Worm (Caenorhabditis elegans) whole organism, L4 larva: ENCODE results near the gene T22D1.8.

ENCODE experiments used
- D1046.2 ChIP-seq: fragments of 200-800 bp; sonication (Bioruptor generic); IDR thresholded peaks from 2 replicates; pipeline ENCODE4 v1.3.6; 2022; ENCODE audit warnings: missing genetic modification characterization, missing compliant biosample characterization
- F10B5.3 ChIP-seq: sonication (generic microtip); optimal IDR thresholded peaks from 2 replicates; lab custom pipeline; 2016; ENCODE audit warnings: mild to moderate bottlenecking, missing genetic modification characterization, missing compliant biosample characterization
- F37D6.2 ChIP-seq: sonication (generic microtip); optimal IDR thresholded peaks from 2 replicates; lab custom pipeline; 2016; ENCODE audit warnings: mild to moderate bottlenecking, missing genetic modification characterization, missing compliant biosample characterization
- F44E2.7 ChIP-seq: fragments of 200-800 bp; sonication (Bioruptor generic); IDR thresholded peaks from 2 replicates; pipeline ENCODE4 v2.1.2; 2022; ENCODE audit warnings: missing genetic modification characterization, missing compliant biosample characterization
- T20F7.1 ChIP-seq: fragments of 200-800 bp; sonication (Bioruptor generic); optimal IDR thresholded peaks from 2 replicates; lab custom pipeline; 2018; ENCODE audit warnings: mild to moderate bottlenecking, missing genetic modification characterization, missing compliant biosample characterization
- Y48G9A.11 ChIP-seq: fragments of 200-800 bp; sonication (Bioruptor generic); IDR thresholded peaks from 2 replicates; pipeline ENCODE4 v1.3.6; 2022; ENCODE audit warnings: missing genetic modification reagents, missing genetic modification characterization, missing compliant biosample characterization
- ZK337.2 ChIP-seq: fragments of 200-800 bp; sonication (Bioruptor generic); IDR thresholded peaks from 2 replicates; pipeline ENCODE4 v1.3.6; 2022; ENCODE audit warnings: missing genetic modification reagents, missing genetic modification characterization, missing compliant biosample characterization
- ZK546.5 ChIP-seq, 2 experiments: sonication (generic microtip); optimal IDR thresholded peaks; 2 replicates each; lab custom pipeline; 2017; ENCODE audit warnings: missing biosample characterization in 2 of 2, missing genetic modification characterization in 2 of 2
- attf-4 ChIP-seq: sonication (generic microtip); optimal IDR thresholded peaks from 3 replicates; lab custom pipeline; 2017; ENCODE audit warnings: missing biosample characterization, missing genetic modification characterization
- ceh-20 ChIP-seq: fragments of 200-800 bp; sonication (Bioruptor generic); IDR thresholded peaks from 2 replicates; pipeline ENCODE4 v1.3.6; 2022; ENCODE audit warnings: missing genetic modification reagents, missing genetic modification characterization, missing compliant biosample characterization
- ceh-32 ChIP-seq: sonication (generic microtip); optimal IDR thresholded peaks from 2 replicates; lab custom pipeline; 2016; ENCODE audit warnings: mild to moderate bottlenecking, missing genetic modification characterization, missing compliant biosample characterization; ENCODE audit not compliant: poor library complexity
- ceh-44 ChIP-seq: fragments of 200-800 bp; sonication (Bioruptor generic); IDR thresholded peaks from 2 replicates; pipeline ENCODE4 v1.3.6; 2022; ENCODE audit warnings: missing genetic modification reagents, missing genetic modification characterization, missing compliant biosample characterization
- ctbp-1 ChIP-seq: fragments of 200-800 bp; sonication (Bioruptor generic); IDR thresholded peaks from 2 replicates; pipeline ENCODE4 v1.3.6; 2022; ENCODE audit warnings: missing genetic modification reagents, missing genetic modification characterization, missing compliant biosample characterization
- dmd-6 ChIP-seq: fragments of 200-800 bp; sonication (Bioruptor generic); IDR thresholded peaks from 2 replicates; pipeline ENCODE4 v1.3.6; 2022; ENCODE audit warnings: missing genetic modification reagents, missing genetic modification characterization, missing compliant biosample characterization
- dmd-9 ChIP-seq: fragments of 200-800 bp; sonication (Bioruptor generic); IDR thresholded peaks from 2 replicates; pipeline ENCODE4 v1.3.6; 2022; ENCODE audit warnings: missing genetic modification reagents, missing genetic modification characterization, missing compliant biosample characterization
- dve-1 ChIP-seq: sonication (generic microtip); optimal IDR thresholded peaks from 2 replicates; lab custom pipeline; 2017; ENCODE audit warnings: antibody characterized with exemption, mild to moderate bottlenecking, missing genetic modification characterization, missing compliant biosample characterization; ENCODE audit not compliant: insufficient read depth
- egl-27 ChIP-seq: sonication (generic microtip); optimal IDR thresholded peaks from 3 replicates; lab custom pipeline; 2017; ENCODE audit warnings: missing biosample characterization, missing genetic modification reagents, missing genetic modification characterization
- egl-43 ChIP-seq: fragments of 200-800 bp; sonication (Bioruptor generic); IDR thresholded peaks from 2 replicates; pipeline ENCODE4 v1.3.6; 2022; ENCODE audit warnings: missing genetic modification reagents, missing genetic modification characterization, missing compliant biosample characterization
- fkh-10 ChIP-seq: fragments of 150-350 bp; optimal IDR thresholded peaks from 2 replicates; lab custom pipeline; 2014; ENCODE audit warnings: missing biosample characterization, missing genetic modification reagents, missing genetic modification characterization
- hlh-30 ChIP-seq: sonication (generic microtip); optimal IDR thresholded peaks from 2 replicates; lab custom pipeline; 2017; ENCODE audit warnings: antibody characterized with exemption, mild to moderate bottlenecking, missing genetic modification characterization, missing compliant biosample characterization; ENCODE audit not compliant: insufficient read depth
- jun-1 ChIP-seq: fragments of 150-350 bp; optimal IDR thresholded peaks from 2 replicates; lab custom pipeline; 2014; ENCODE audit warnings: missing biosample characterization, missing genetic modification reagents, missing genetic modification characterization
- lin-1 ChIP-seq: fragments of 200-800 bp; sonication (Bioruptor generic); IDR thresholded peaks from 2 replicates; pipeline ENCODE4 v1.3.6; 2022; ENCODE audit warnings: missing genetic modification reagents, missing genetic modification characterization, missing compliant biosample characterization
- lin-13 ChIP-seq: fragments of 150-350 bp; optimal IDR thresholded peaks from 2 replicates; lab custom pipeline; 2014; ENCODE audit warnings: missing biosample characterization, missing genetic modification reagents, missing genetic modification characterization
- lin-15B ChIP-seq: fragments of 150-350 bp; sonication (generic microtip); optimal IDR thresholded peaks from 3 replicates; lab custom pipeline; 2014; ENCODE audit warnings: missing biosample characterization, missing genetic modification characterization
- lir-3 ChIP-seq: sonication (generic microtip); optimal IDR thresholded peaks from 2 replicates; lab custom pipeline; 2016; ENCODE audit warnings: mild to moderate bottlenecking, missing genetic modification characterization, missing compliant biosample characterization
- lsy-2 ChIP-seq, 2 experiments: fragments of 150-350 bp in 1 of 2; sonication (generic microtip) in 1 of 2; optimal IDR thresholded peaks; 2 replicates each; lab custom pipeline; 2014 to 2017; ENCODE audit warnings: missing biosample characterization in 2 of 2, missing genetic modification characterization in 2 of 2
- madf-9 ChIP-seq: fragments of 200-800 bp; sonication (Bioruptor generic); conservative IDR thresholded peaks from 2 replicates; pipeline ENCODE4 v1.3.6; 2022; ENCODE audit warnings: missing genetic modification reagents, missing genetic modification characterization, missing compliant biosample characterization
- mdl-1 ChIP-seq, 2 experiments: fragments of 150-350 bp in 1 of 2; sonication (generic microtip) in 1 of 2; optimal IDR thresholded peaks; 2 replicates each; lab custom pipeline; 2014 to 2017; ENCODE audit warnings: missing biosample characterization in 2 of 2, missing genetic modification characterization in 2 of 2
- mxl-3 ChIP-seq: fragments of 200-800 bp; sonication (Bioruptor generic); optimal IDR thresholded peaks from 2 replicates; lab custom pipeline; 2018; ENCODE audit warnings: mild to moderate bottlenecking, missing genetic modification characterization, missing compliant biosample characterization
- nhr-10 ChIP-seq: fragments of 150-350 bp; optimal IDR thresholded peaks from 2 replicates; lab custom pipeline; 2014; ENCODE audit warnings: missing biosample characterization, missing genetic modification characterization
- nhr-102 ChIP-seq: sonication (generic microtip); optimal IDR thresholded peaks from 2 replicates; lab custom pipeline; 2016; ENCODE audit warnings: mild to moderate bottlenecking, missing genetic modification characterization, moderate library complexity, missing compliant biosample characterization
- nhr-11 ChIP-seq: fragments of 150-350 bp; optimal IDR thresholded peaks from 2 replicates; lab custom pipeline; 2014; ENCODE audit warnings: missing biosample characterization, missing genetic modification characterization
- nhr-41 ChIP-seq: fragments of 200-800 bp; sonication (Bioruptor generic); IDR thresholded peaks from 2 replicates; pipeline ENCODE4 v1.3.6; 2022; ENCODE audit warnings: missing genetic modification reagents, missing genetic modification characterization, missing compliant biosample characterization
- nhr-42 ChIP-seq: fragments of 200-800 bp; sonication (Bioruptor generic); IDR thresholded peaks from 2 replicates; pipeline ENCODE4 v1.3.6; 2022; ENCODE audit warnings: missing genetic modification characterization, missing compliant biosample characterization
- nhr-48 ChIP-seq: sonication (generic microtip); optimal IDR thresholded peaks from 2 replicates; lab custom pipeline; 2016; ENCODE audit warnings: mild to moderate bottlenecking, missing genetic modification characterization, missing compliant biosample characterization
- nhr-6 ChIP-seq: fragments of 150-350 bp; optimal IDR thresholded peaks from 2 replicates; lab custom pipeline; 2014; ENCODE audit warnings: missing biosample characterization, missing genetic modification characterization
- nhr-77 ChIP-seq: fragments of 150-350 bp; optimal IDR thresholded peaks from 2 replicates; lab custom pipeline; 2014; ENCODE audit warnings: missing biosample characterization, missing genetic modification characterization
- pha-4 ChIP-seq, 2 experiments: fragments of 150-350 bp in 1 of 2; fragments of 200-800 bp in 1 of 2; sonication (Bioruptor generic) in 1 of 2; IDR thresholded peaks in 1 of 2; optimal IDR thresholded peaks in 1 of 2; 2 replicates each; pipeline versions ENCODE4 v1.3.6 to Lab custom; 2014 to 2022; ENCODE audit warnings: missing genetic modification characterization in 2 of 2, missing genetic modification reagents in 2 of 2, missing biosample characterization in 1 of 2, missing compliant biosample characterization in 1 of 2
- saeg-2 ChIP-seq: fragments of 200-800 bp; sonication (Bioruptor generic); IDR thresholded peaks from 2 replicates; pipeline ENCODE4 v1.3.6; 2022; ENCODE audit warnings: missing genetic modification reagents, missing genetic modification characterization, missing compliant biosample characterization
- snpc-1.2 ChIP-seq: fragments of 200-800 bp; sonication (Bioruptor generic); IDR thresholded peaks from 2 replicates; pipeline ENCODE4 v1.3.6; 2022; ENCODE audit warnings: missing genetic modification reagents, missing genetic modification characterization, missing compliant biosample characterization
- tag-97 ChIP-seq: fragments of 200-800 bp; sonication (Bioruptor generic); IDR thresholded peaks from 2 replicates; pipeline ENCODE4 v1.3.6; 2022; ENCODE audit warnings: missing genetic modification characterization, missing compliant biosample characterization
- tra-1 ChIP-seq: fragments of 200-800 bp; sonication (Bioruptor generic); IDR thresholded peaks from 2 replicates; pipeline ENCODE4 v1.3.6; 2022; ENCODE audit warnings: missing genetic modification reagents, missing genetic modification characterization, missing compliant biosample characterization
- unc-39 ChIP-seq: sonication (generic microtip); optimal IDR thresholded peaks from 2 replicates; lab custom pipeline; 2017; ENCODE audit warnings: missing biosample characterization, missing genetic modification characterization
- unc-62 ChIP-seq, 3 experiments: fragments of 150-350 bp in 1 of 3; sonication (generic microtip); optimal IDR thresholded peaks in 2 of 3; peaks in 1 of 3; 1 replicate in 1 of 3; 2 replicates in 2 of 3; lab custom pipeline; 2014 to 2017; ENCODE audit warnings: missing biosample characterization in 3 of 3, missing genetic modification characterization in 3 of 3, missing genetic modification reagents in 3 of 3, missing genotype in 1 of 3
- vab-7 ChIP-seq: fragments of 200-800 bp; sonication (Bioruptor generic); IDR thresholded peaks from 2 replicates; pipeline ENCODE4 v1.3.6; 2022; ENCODE audit warnings: missing genetic modification reagents, missing genetic modification characterization, missing compliant biosample characterization
- zag-1 ChIP-seq: fragments of 150-350 bp; optimal IDR thresholded peaks from 2 replicates; lab custom pipeline; 2014; ENCODE audit warnings: missing biosample characterization, missing genetic modification characterization
- zfp-2 ChIP-seq: sonication (generic microtip); optimal IDR thresholded peaks from 2 replicates; lab custom pipeline; 2016; ENCODE audit warnings: mild to moderate bottlenecking, missing genetic modification characterization, missing compliant biosample characterization
- zip-11 ChIP-seq: fragments of 200-800 bp; sonication (Bioruptor generic); IDR thresholded peaks from 2 replicates; pipeline ENCODE4 v1.3.6; 2022; ENCODE audit warnings: missing genetic modification characterization, missing compliant biosample characterization

T22D1.8 gene

ce11 chrIV:6878912-6879554 lies 27.1 kb downstream of the T22D1.8 start (continued):
- TF ChIP-seq dmd-9 (GFP tag; lab: Robert Waterston, UW) (no peak), zip-11 (GFP tag; lab: Robert Waterston, UW) (no peak), zfp-2 (tag; lab: Kevin White, UChicago) (no peak), ctbp-1 (peak; percentile 46; the same call in 1 of the 2 replicates), nhr-10 (tag; lab: Kevin White, UChicago) (no peak), dmd-6 (GFP tag; lab: Robert Waterston, UW) (peak; percentile 80), F10B5.3 (tag; lab: Kevin White, UChicago) (no peak), F44E2.7 (GFP tag; lab: Robert Waterston, UW) (no peak), nhr-102 (tag; lab: Kevin White, UChicago) (no peak), snpc-1.2 (GFP tag; lab: Robert Waterston, UW) (no peak), fkh-10 (GFP tag; lab: Kevin White, UChicago) (peak; percentile 55), jun-1 (tag; lab: Kevin White, UChicago) (no peak), lin-15B (tag; lab: Kevin White, UChicago) (no peak), saeg-2 (GFP tag; lab: Robert Waterston, UW) (no peak), attf-4 (tag; lab: Kevin White, UChicago) (no peak), D1046.2 (GFP tag; lab: Robert Waterston, UW) (no peak), vab-7 (no peak), tra-1 (GFP tag; lab: Robert Waterston, UW) (no peak; the same call in 1 of the 2 replicates), dve-1 (tag; lab: Kevin White, UChicago) (no peak), T20F7.1 (GFP tag; lab: Kevin White, UChicago) (no peak), mxl-3 (GFP tag; lab: Kevin White, UChicago) (no peak), nhr-42 (GFP tag; lab: Robert Waterston, UW) (no peak), nhr-41 (GFP tag; lab: Robert Waterston, UW) (no peak), nhr-11 (tag; lab: Kevin White, UChicago) (peak; percentile 84), mdl-1 (tag; optimal IDR thresholded peaks at IDR 0.05; lab: Kevin White, UChicago) (no peak), tag-97 (GFP tag; lab: Robert Waterston, UW) (no peak), madf-9 (GFP tag; lab: Robert Waterston, UW) (no peak), ZK337.2 (no peak), ZK546.5 (tag; optimal IDR thresholded peaks at IDR 0.05; lab: Kevin White, UChicago) (no peak), lir-3 (tag; lab: Kevin White, UChicago) (no peak), ceh-44 (GFP tag; lab: Robert Waterston, UW) (no peak), lin-13 (GFP tag; lab: Kevin White, UChicago) (no peak), ceh-32 (tag; lab: Kevin White, UChicago) (no peak), lsy-2 (tag; optimal IDR thresholded peaks at IDR 0.05; lab: Kevin White, UChicago) (peak in 1 of 2 experiments; percentile 75), egl-43 (GFP tag; lab: Robert Waterston, UW) (no peak), zag-1 (no peak), pha-4 (GFP tag; IDR thresholded peaks at IDR 0.05; lab: Robert Waterston, UW) (0 out of 2 replicates have a peak, but pooled peaks have one; percentile 44), pha-4 (tag; optimal IDR thresholded peaks at IDR 0.05; lab: Kevin White, UChicago) (peak; percentile 11), hlh-30 (tag; lab: Kevin White, UChicago) (peak; percentile 72), nhr-77 (tag; lab: Kevin White, UChicago) (no peak), ceh-20 (0 out of 2 replicates have a peak, but pooled peaks have one; percentile 7), lin-1 (GFP tag; lab: Robert Waterston, UW) (no peak), Y48G9A.11 (GFP tag; lab: Robert Waterston, UW) (no peak), F37D6.2 (peak; percentile 24), nhr-6 (tag; lab: Kevin White, UChicago) (no peak), unc-62 (GFP tag; optimal IDR thresholded peaks at IDR 0.05 in 1 of 2; lab: Kevin White, UChicago) (peak in 1 of 2 experiments; percentile 96), unc-62 (tag; optimal IDR thresholded peaks at IDR 0.05; lab: Kevin White, UChicago) (no peak), egl-27 (tag; lab: Kevin White, UChicago) (no peak), nhr-48 (peak; percentile 85), unc-39 (tag; lab: Kevin White, UChicago) (no peak)
